Fruit fly (Drosophila melanogaster) whole organism, wandering third instar larva: ENCODE data around the gene fon.

Experiments
- CG32264 ChIP-seq: fragments of 200-800 bp; sonication (Bioruptor generic); optimal IDR thresholded peaks from 2 replicates; lab custom pipeline; 2016; ENCODE audit warnings: missing biosample characterization, missing genetic modification characterization
- CG9705 ChIP-seq: fragments of 200-800 bp; sonication (Bioruptor generic); optimal IDR thresholded peaks from 2 replicates; lab custom pipeline; 2018; ENCODE audit warnings: missing biosample characterization, mild to moderate bottlenecking, missing genetic modification characterization
- CrebA ChIP-seq: fragments of 200-800 bp; sonication (Bioruptor generic); optimal IDR thresholded peaks from 2 replicates; lab custom pipeline; 2016; ENCODE audit warnings: missing biosample characterization, mild to moderate bottlenecking, missing genetic modification characterization, borderline replicate concordance
- Dfd ChIP-seq: fragments of >200 bp; optimal IDR thresholded peaks from 2 replicates; lab custom pipeline; 2017; ENCODE audit warnings: missing biosample characterization, missing genetic modification characterization
- Hnf4 ChIP-seq: fragments of 200-800 bp; sonication (Bioruptor generic); optimal IDR thresholded peaks from 2 replicates; lab custom pipeline; 2016; ENCODE audit warnings: missing biosample characterization, mild to moderate bottlenecking, missing genetic modification characterization
- Hr83 ChIP-seq: fragments of 200-300 bp; sonication (Bioruptor generic); optimal IDR thresholded peaks from 2 replicates; lab custom pipeline; 2016; ENCODE audit warnings: missing biosample characterization, mild to moderate bottlenecking, missing genetic modification characterization, moderate library complexity; ENCODE audit not compliant: poor library complexity, severe bottlenecking
- Jra ChIP-seq: sonication (Bioruptor generic); optimal IDR thresholded peaks from 2 replicates; lab custom pipeline; 2016; ENCODE audit warnings: missing biosample characterization, missing genetic modification characterization
- Mio ChIP-seq: sonication (Bioruptor generic); optimal IDR thresholded peaks from 2 replicates; lab custom pipeline; 2016; ENCODE audit warnings: missing biosample characterization, missing genetic modification characterization
- Myc ChIP-seq: fragments of >200 bp; optimal IDR thresholded peaks from 2 replicates; lab custom pipeline; 2017
- N ChIP-seq: fragments of >200 bp; optimal IDR thresholded peaks from 2 replicates; lab custom pipeline; 2018; ENCODE audit warnings: missing biosample characterization, missing external identifiers, missing genetic modification characterization
- OdsH ChIP-seq: fragments of 200-800 bp; sonication (Bioruptor generic); optimal IDR thresholded peaks from 2 replicates; lab custom pipeline; 2016; ENCODE audit warnings: missing biosample characterization, mild to moderate bottlenecking, missing genetic modification characterization
- Rel ChIP-seq, 2 experiments: fragments of 200-800 bp; sonication (Bioruptor generic) in 1 of 2; optimal IDR thresholded peaks; 2 replicates in 1 of 2; 3 replicates in 1 of 2; lab custom pipeline; 2016 to 2019; ENCODE audit warnings: mild to moderate bottlenecking in 2 of 2, missing biosample characterization in 2 of 2, missing genetic modification characterization in 2 of 2, moderate library complexity in 1 of 2
- Sp1 ChIP-seq: fragments of 200-800 bp; sonication (Bioruptor generic); optimal IDR thresholded peaks from 3 replicates; lab custom pipeline; 2019; ENCODE audit warnings: missing biosample characterization, mild to moderate bottlenecking, missing genetic modification characterization, moderate library complexity
- Vsx2 ChIP-seq: fragments of 200-300, 225-300 bp; sonication (Bioruptor generic); optimal IDR thresholded peaks from 2 replicates; lab custom pipeline; 2018; ENCODE audit warnings: missing biosample characterization, missing genetic modification characterization; ENCODE audit not compliant: partially characterized antibody
- br ChIP-seq: fragments of 200-800 bp; sonication (Bioruptor generic); optimal IDR thresholded peaks from 2 replicates; lab custom pipeline; 2016; ENCODE audit warnings: missing biosample characterization, missing genetic modification characterization
- brk ChIP-seq: fragments of 200-800 bp; sonication (Bioruptor generic); optimal IDR thresholded peaks from 2 replicates; lab custom pipeline; 2016; ENCODE audit warnings: missing biosample characterization, mild to moderate bottlenecking, missing genetic modification characterization
- dmrt93B ChIP-seq: fragments of 200-800 bp; sonication (Bioruptor generic); optimal IDR thresholded peaks from 2 replicates; lab custom pipeline; 2018; ENCODE audit warnings: missing biosample characterization, mild to moderate bottlenecking, missing genetic modification characterization
- dsf ChIP-seq: sonication (Bioruptor generic); optimal IDR thresholded peaks from 2 replicates; lab custom pipeline; 2016; ENCODE audit warnings: missing biosample characterization, missing genetic modification characterization, borderline replicate concordance
- foxo ChIP-seq, 2 experiments: fragments of 200-800 bp; sonication (Bioruptor generic); optimal IDR thresholded peaks; 2 replicates in 1 of 2; 3 replicates in 1 of 2; lab custom pipeline; 2016 to 2017; ENCODE audit warnings: missing biosample characterization in 2 of 2, missing genetic modification characterization in 2 of 2
- fru ChIP-seq: fragments of 200-800 bp; sonication (Bioruptor generic); optimal IDR thresholded peaks from 3 replicates; lab custom pipeline; 2016; ENCODE audit warnings: missing biosample characterization, mild to moderate bottlenecking, missing genetic modification characterization
- h ChIP-seq: fragments of 200-800 bp; sonication (Bioruptor generic); optimal IDR thresholded peaks from 3 replicates; lab custom pipeline; 2016; ENCODE audit warnings: missing biosample characterization, mild to moderate bottlenecking, missing genetic modification characterization
- jim ChIP-seq: fragments of 175-275, 200-325 bp; sonication (Bioruptor generic); optimal IDR thresholded peaks from 2 replicates; lab custom pipeline; 2016; ENCODE audit warnings: missing biosample characterization, mild to moderate bottlenecking, missing genetic modification characterization
- lola ChIP-seq: fragments of >200 bp; optimal IDR thresholded peaks from 2 replicates; lab custom pipeline; 2017; ENCODE audit warnings: missing biosample characterization, missing genetic modification characterization
- pan ChIP-seq: fragments of >200 bp; optimal IDR thresholded peaks from 2 replicates; lab custom pipeline; 2017
- psq ChIP-seq: fragments of 200-800 bp; sonication (Bioruptor generic); optimal IDR thresholded peaks from 3 replicates; lab custom pipeline; 2017; ENCODE audit warnings: missing biosample characterization, mild to moderate bottlenecking, missing genetic modification characterization, moderate library complexity
- rgr ChIP-seq: fragments of 200-800 bp; sonication (Bioruptor generic); optimal IDR thresholded peaks from 3 replicates; lab custom pipeline; 2016; ENCODE audit warnings: missing biosample characterization, mild to moderate bottlenecking, missing genetic modification characterization
- sage ChIP-seq: fragments of 200-800 bp; sonication (Bioruptor generic); optimal IDR thresholded peaks from 2 replicates; lab custom pipeline; 2016; ENCODE audit warnings: missing biosample characterization, mild to moderate bottlenecking, missing genetic modification characterization
- sv ChIP-seq: fragments of 200-800 bp; sonication (Bioruptor generic); optimal IDR thresholded peaks from 3 replicates; lab custom pipeline; 2016; ENCODE audit warnings: missing biosample characterization, missing genetic modification characterization
- woc ChIP-seq: sonication (Bioruptor generic); optimal IDR thresholded peaks from 2 replicates; lab custom pipeline; 2016; ENCODE audit warnings: missing biosample characterization, mild to moderate bottlenecking, missing genetic modification characterization

Gene fon

dm6 chr2L:19386106-19386715 is at the start of gene fon:
TSS of gene fon (minus strand) at chr2L:19386205.
- TF ChIP-seq Hr83 (GFP tag; lab: Kevin White, UChicago): no peak

dm6 chr2L:19434260-19434659 is 48.3 kb upstream of the fon start:
- no peak for TF ChIP-seq sage (GFP tag; lab: Kevin White, UChicago)
- TF ChIP-seq Dfd (GFP tag; lab: Kevin White, UChicago): no peak
- TF ChIP-seq Hr83 (GFP tag; lab: Kevin White, UChicago): peak; percentile 23
- TF ChIP-seq OdsH (GFP tag; lab: Kevin White, UChicago): peak; percentile 18
- peak; percentile 14 for TF ChIP-seq h (GFP tag; lab: Kevin White, UChicago)
- TF ChIP-seq Mio (GFP tag; lab: Kevin White, UChicago): no peak

dm6 chr2L:19433292-19433691 is 47.3 kb upstream of the fon start:
- peak; percentile 18 for TF ChIP-seq h (GFP tag; lab: Kevin White, UChicago)
- TF ChIP-seq Sp1: no peak
- peak; percentile 17 for TF ChIP-seq woc (GFP tag; lab: Kevin White, UChicago)

dm6 chr2L:19432424-19433015 is 46.5 kb upstream of the fon start, which contains the start of gene Rab9:
TSS of gene Rab9 (plus strand) at chr2L:19432574.
- TF ChIP-seq brk (GFP tag; lab: Kevin White, UChicago) (no peak), Mio (GFP tag; lab: Kevin White, UChicago) (no peak), pan (no peak), CG32264 (no peak), dsf (GFP tag; lab: Kevin White, UChicago) (no peak), dmrt93B (GFP tag; lab: Kevin White, UChicago) (no peak), fru (GFP tag; lab: Kevin White, UChicago) (no peak), psq (no peak), br (GFP tag; lab: Kevin White, UChicago) (no peak), CrebA (GFP tag; lab: Kevin White, UChicago) (no peak), Rel (GFP tag; optimal IDR thresholded peaks at IDR 0.05; lab: Kevin White, UChicago) (no peak), Rel (tag; optimal IDR thresholded peaks at IDR 0.05; lab: Kevin White, UChicago) (no peak), jim (GFP tag; lab: Kevin White, UChicago) (no peak), sv (GFP tag; lab: Kevin White, UChicago) (no peak)

- no peak for TF ChIP-seq sv (GFP tag; lab: Kevin White, UChicago)
- TF ChIP-seq N (GFP tag; lab: Kevin White, UChicago): peak; percentile 23
- TF ChIP-seq Myc (lab: Kevin White, UChicago): peak; percentile 57
- no peak for TF ChIP-seq jim (GFP tag; lab: Kevin White, UChicago)
- no peak for TF ChIP-seq dsf (GFP tag; lab: Kevin White, UChicago)
- peak; percentile 5 for TF ChIP-seq h (GFP tag; lab: Kevin White, UChicago)
- peak; percentile 64 for TF ChIP-seq rgr (GFP tag; lab: Kevin White, UChicago)
- no peak for TF ChIP-seq br (GFP tag; lab: Kevin White, UChicago)
- TF ChIP-seq fru (GFP tag; lab: Kevin White, UChicago): no peak
Measured at dm6 chr2L:19430343-19430742, 44.3 kb upstream of the fon start, which contains the start of gene RtcB. TSS of gene RtcB (plus strand) at chr2L:19430643.

dm6 chr2L:19429731-19430130 is 43.7 kb upstream of the fon start:
- TF ChIP-seq Hnf4 (GFP tag; lab: Kevin White, UChicago) (no peak), sage (GFP tag; lab: Kevin White, UChicago) (no peak), h (GFP tag; lab: Kevin White, UChicago) (no peak), jim (GFP tag; lab: Kevin White, UChicago) (no peak), CG9705 (GFP tag; lab: Kevin White, UChicago) (no peak), dmrt93B (GFP tag; lab: Kevin White, UChicago) (no peak), lola (GFP tag; lab: Kevin White, UChicago) (no peak), woc (GFP tag; lab: Kevin White, UChicago) (no peak), foxo (GFP tag; optimal IDR thresholded peaks at IDR 0.05; lab: Kevin White, UChicago) (no peak), Jra (GFP tag; lab: Kevin White, UChicago) (no peak), Vsx2 (no peak)
